Worm (Caenorhabditis elegans) whole organism, L4 larva: Measurements from ENCODE around the gene K08B5.1.

Experiments used
- D1046.2 ChIP-seq: fragments of 200-800 bp; sonication (Bioruptor generic); IDR thresholded peaks from 2 replicates; pipeline ENCODE4 v1.3.6; 2022; ENCODE audit warnings: missing genetic modification characterization, missing compliant biosample characterization
- T20F7.1 ChIP-seq: fragments of 200-800 bp; sonication (Bioruptor generic); optimal IDR thresholded peaks from 2 replicates; lab custom pipeline; 2018; ENCODE audit warnings: mild to moderate bottlenecking, missing genetic modification characterization, missing compliant biosample characterization
- T26A8.4 ChIP-seq: fragments of 200-800 bp; sonication (Bioruptor generic); IDR thresholded peaks from 2 replicates; pipeline ENCODE4 v1.3.6; 2022; ENCODE audit warnings: missing genetic modification characterization, missing compliant biosample characterization
- Y5F2A.4 ChIP-seq: fragments of 200-800 bp; sonication (Bioruptor generic); optimal IDR thresholded peaks from 2 replicates; lab custom pipeline; 2018; ENCODE audit warnings: mild to moderate bottlenecking, missing genetic modification characterization, missing compliant biosample characterization
- ZK546.5 ChIP-seq, 2 experiments: sonication (generic microtip); optimal IDR thresholded peaks; 2 replicates each; lab custom pipeline; 2017; ENCODE audit warnings: missing biosample characterization in 2 of 2, missing genetic modification characterization in 2 of 2
- aha-1 ChIP-seq: fragments of 150-350 bp; peaks from one replicate; lab custom pipeline; 2014; ENCODE audit warnings: missing biosample characterization, missing genetic modification characterization
- aly-2 ChIP-seq: sonication (generic microtip); optimal IDR thresholded peaks from 2 replicates; lab custom pipeline; 2018; ENCODE audit warnings: missing biosample characterization, missing genetic modification characterization
- arid-1 ChIP-seq: fragments of 200-800 bp; sonication (Bioruptor generic); conservative IDR thresholded peaks from 2 replicates; pipeline ENCODE4 v1.3.6; 2022; ENCODE audit warnings: missing genetic modification reagents, missing genetic modification characterization, missing compliant biosample characterization
- attf-4 ChIP-seq: sonication (generic microtip); optimal IDR thresholded peaks from 3 replicates; lab custom pipeline; 2017; ENCODE audit warnings: missing biosample characterization, missing genetic modification characterization
- ceh-28 ChIP-seq: fragments of 150-350 bp; optimal IDR thresholded peaks from 2 replicates; lab custom pipeline; 2014; ENCODE audit warnings: missing biosample characterization, missing genetic modification reagents, missing genetic modification characterization
- ceh-44 ChIP-seq: fragments of 200-800 bp; sonication (Bioruptor generic); IDR thresholded peaks from 2 replicates; pipeline ENCODE4 v1.3.6; 2022; ENCODE audit warnings: missing genetic modification reagents, missing genetic modification characterization, missing compliant biosample characterization
- cey-2 ChIP-seq: sonication (generic microtip); optimal IDR thresholded peaks from 3 replicates; lab custom pipeline; 2017; ENCODE audit warnings: missing genetic modification characterization, mild to moderate bottlenecking, missing compliant biosample characterization, antibody characterized with exemption, borderline replicate concordance; ENCODE audit not compliant: insufficient read depth
- ctbp-1 ChIP-seq: fragments of 200-800 bp; sonication (Bioruptor generic); IDR thresholded peaks from 2 replicates; pipeline ENCODE4 v1.3.6; 2022; ENCODE audit warnings: missing genetic modification reagents, missing genetic modification characterization, missing compliant biosample characterization
- duxl-1 ChIP-seq: sonication (generic microtip); optimal IDR thresholded peaks from 2 replicates; lab custom pipeline; 2016; ENCODE audit warnings: mild to moderate bottlenecking, missing genetic modification characterization, moderate library complexity, missing compliant biosample characterization; ENCODE audit not compliant: poor library complexity
- hlh-11 ChIP-seq: fragments of 200-800 bp; sonication (Bioruptor generic); optimal IDR thresholded peaks from 2 replicates; lab custom pipeline; 2018; ENCODE audit warnings: mild to moderate bottlenecking, missing genetic modification characterization, missing compliant biosample characterization
- hlh-30 ChIP-seq: sonication (generic microtip); optimal IDR thresholded peaks from 2 replicates; lab custom pipeline; 2017; ENCODE audit warnings: antibody characterized with exemption, mild to moderate bottlenecking, missing genetic modification characterization, missing compliant biosample characterization; ENCODE audit not compliant: insufficient read depth
- lin-1 ChIP-seq: fragments of 200-800 bp; sonication (Bioruptor generic); IDR thresholded peaks from 2 replicates; pipeline ENCODE4 v1.3.6; 2022; ENCODE audit warnings: missing genetic modification reagents, missing genetic modification characterization, missing compliant biosample characterization
- lin-15B ChIP-seq: fragments of 150-350 bp; sonication (generic microtip); optimal IDR thresholded peaks from 3 replicates; lab custom pipeline; 2014; ENCODE audit warnings: missing biosample characterization, missing genetic modification characterization
- lir-3 ChIP-seq: sonication (generic microtip); optimal IDR thresholded peaks from 2 replicates; lab custom pipeline; 2016; ENCODE audit warnings: mild to moderate bottlenecking, missing genetic modification characterization, missing compliant biosample characterization
- lsy-2 ChIP-seq, 2 experiments: fragments of 150-350 bp in 1 of 2; sonication (generic microtip) in 1 of 2; optimal IDR thresholded peaks; 2 replicates each; lab custom pipeline; 2014 to 2017; ENCODE audit warnings: missing biosample characterization in 2 of 2, missing genetic modification characterization in 2 of 2
- madf-9 ChIP-seq: fragments of 200-800 bp; sonication (Bioruptor generic); conservative IDR thresholded peaks from 2 replicates; pipeline ENCODE4 v1.3.6; 2022; ENCODE audit warnings: missing genetic modification reagents, missing genetic modification characterization, missing compliant biosample characterization
- mdl-1 ChIP-seq, 2 experiments: fragments of 150-350 bp in 1 of 2; sonication (generic microtip) in 1 of 2; optimal IDR thresholded peaks; 2 replicates each; lab custom pipeline; 2014 to 2017; ENCODE audit warnings: missing biosample characterization in 2 of 2, missing genetic modification characterization in 2 of 2
- mdt-29 ChIP-seq: fragments of 200-800 bp; sonication (Bioruptor generic); IDR thresholded peaks from 2 replicates; pipeline ENCODE4 v1.3.6; 2022; ENCODE audit warnings: missing genetic modification reagents, missing genetic modification characterization, missing compliant biosample characterization
- mxl-3 ChIP-seq: fragments of 200-800 bp; sonication (Bioruptor generic); optimal IDR thresholded peaks from 2 replicates; lab custom pipeline; 2018; ENCODE audit warnings: mild to moderate bottlenecking, missing genetic modification characterization, missing compliant biosample characterization
- nhr-28 ChIP-seq: fragments of 150-350 bp; optimal IDR thresholded peaks from 2 replicates; lab custom pipeline; 2014; ENCODE audit warnings: missing biosample characterization, missing genetic modification characterization
- nhr-41 ChIP-seq: fragments of 200-800 bp; sonication (Bioruptor generic); IDR thresholded peaks from 2 replicates; pipeline ENCODE4 v1.3.6; 2022; ENCODE audit warnings: missing genetic modification reagents, missing genetic modification characterization, missing compliant biosample characterization
- nhr-6 ChIP-seq: fragments of 150-350 bp; optimal IDR thresholded peaks from 2 replicates; lab custom pipeline; 2014; ENCODE audit warnings: missing biosample characterization, missing genetic modification characterization
- pha-4 ChIP-seq, 2 experiments: fragments of 150-350 bp in 1 of 2; fragments of 200-800 bp in 1 of 2; sonication (Bioruptor generic) in 1 of 2; IDR thresholded peaks in 1 of 2; optimal IDR thresholded peaks in 1 of 2; 2 replicates each; pipeline versions ENCODE4 v1.3.6 to Lab custom; 2014 to 2022; ENCODE audit warnings: missing genetic modification characterization in 2 of 2, missing genetic modification reagents in 2 of 2, missing biosample characterization in 1 of 2, missing compliant biosample characterization in 1 of 2
- php-3 ChIP-seq: fragments of 200-800 bp; sonication (Bioruptor generic); IDR thresholded peaks from 2 replicates; pipeline ENCODE4 v1.3.6; 2022; ENCODE audit warnings: missing genetic modification reagents, missing genetic modification characterization, missing compliant biosample characterization
- pqm-1 ChIP-seq: sonication (generic microtip); optimal IDR thresholded peaks from 2 replicates; lab custom pipeline; 2017; ENCODE audit warnings: missing biosample characterization, missing genetic modification characterization
- saeg-2 ChIP-seq: fragments of 200-800 bp; sonication (Bioruptor generic); IDR thresholded peaks from 2 replicates; pipeline ENCODE4 v1.3.6; 2022; ENCODE audit warnings: missing genetic modification reagents, missing genetic modification characterization, missing compliant biosample characterization
- sdz-12 ChIP-seq: fragments of 200-800 bp; sonication (Bioruptor generic); optimal IDR thresholded peaks from 2 replicates; lab custom pipeline; 2018; ENCODE audit warnings: mild to moderate bottlenecking, missing genetic modification characterization, missing compliant biosample characterization
- snpc-1.2 ChIP-seq: fragments of 200-800 bp; sonication (Bioruptor generic); IDR thresholded peaks from 2 replicates; pipeline ENCODE4 v1.3.6; 2022; ENCODE audit warnings: missing genetic modification reagents, missing genetic modification characterization, missing compliant biosample characterization
- snpc-4 ChIP-seq: fragments of 150-350 bp; optimal IDR thresholded peaks from 2 replicates; lab custom pipeline; 2014; ENCODE audit warnings: missing biosample characterization, missing genetic modification characterization
- zfp-2 ChIP-seq: sonication (generic microtip); optimal IDR thresholded peaks from 2 replicates; lab custom pipeline; 2016; ENCODE audit warnings: mild to moderate bottlenecking, missing genetic modification characterization, missing compliant biosample characterization
- zip-11 ChIP-seq: fragments of 200-800 bp; sonication (Bioruptor generic); IDR thresholded peaks from 2 replicates; pipeline ENCODE4 v1.3.6; 2022; ENCODE audit warnings: missing genetic modification characterization, missing compliant biosample characterization
- ztf-7 ChIP-seq: fragments of 150-350 bp; optimal IDR thresholded peaks from 2 replicates; lab custom pipeline; 2014; ENCODE audit warnings: missing biosample characterization, missing genetic modification characterization

The K08B5.1 gene

ce11 chrX:16558776-16559175, 542 bp downstream of the K08B5.1 start (continued):
- TF ChIP-seq snpc-4 (tag; lab: Kevin White, UChicago) (no peak), nhr-41 (no peak), ztf-7 (tag; lab: Kevin White, UChicago) (peak; percentile 41), arid-1 (GFP tag; lab: Robert Waterston, UW) (no peak), sdz-12 (no peak), lir-3 (tag; lab: Kevin White, UChicago) (no peak), T20F7.1 (GFP tag; lab: Kevin White, UChicago) (peak; percentile 42), D1046.2 (GFP tag; lab: Robert Waterston, UW) (no peak), duxl-1 (tag; lab: Kevin White, UChicago) (peak; percentile 52), lin-15B (tag; lab: Kevin White, UChicago) (no peak), nhr-6 (tag; lab: Kevin White, UChicago) (no peak), madf-9 (0 out of 2 replicates have a peak, but pooled peaks have one; percentile 24), pha-4 (GFP tag; IDR thresholded peaks at IDR 0.05; lab: Robert Waterston, UW) (peak; percentile 48; the same call in 1 of the 2 replicates), pha-4 (tag; optimal IDR thresholded peaks at IDR 0.05; lab: Kevin White, UChicago) (no peak), attf-4 (tag; lab: Kevin White, UChicago) (no peak), hlh-30 (tag; lab: Kevin White, UChicago) (peak; percentile 34), lsy-2 (tag; optimal IDR thresholded peaks at IDR 0.05; lab: Kevin White, UChicago) (peak in 1 of 2 experiments; percentile 52)
- TF ChIP-seq, all 104 proteins: peak for 26

ce11 chrX:16559387-16559786, 1.2 kb downstream of the K08B5.1 start:
- TF ChIP-seq hlh-11 (tag; lab: Kevin White, UChicago) (peak; percentile 5), snpc-4 (tag; lab: Kevin White, UChicago) (no peak), pqm-1 (tag; lab: Kevin White, UChicago) (no peak), ceh-28 (tag; lab: Kevin White, UChicago) (no peak), ceh-44 (GFP tag; lab: Robert Waterston, UW) (no peak), lin-1 (GFP tag; lab: Robert Waterston, UW) (no peak), zfp-2 (no peak), nhr-28 (tag; lab: Kevin White, UChicago) (peak; percentile 41), pha-4 (GFP tag; IDR thresholded peaks at IDR 0.05; lab: Robert Waterston, UW) (no peak), pha-4 (tag; optimal IDR thresholded peaks at IDR 0.05; lab: Kevin White, UChicago) (no peak), php-3 (no peak), snpc-1.2 (GFP tag; lab: Robert Waterston, UW) (no peak), madf-9 (no peak), T26A8.4 (GFP tag; lab: Robert Waterston, UW) (no peak), mxl-3 (GFP tag; lab: Kevin White, UChicago) (peak; percentile 13), arid-1 (GFP tag; lab: Robert Waterston, UW) (no peak), mdl-1 (tag; optimal IDR thresholded peaks at IDR 0.05; lab: Kevin White, UChicago) (peak in 1 of 2 experiments; percentile 52), mdt-29 (GFP tag; lab: Robert Waterston, UW) (no peak), ztf-7 (tag; lab: Kevin White, UChicago) (no peak), aha-1 (tag; lab: Kevin White, UChicago) (peak; percentile 69), nhr-41 (no peak), ctbp-1 (no peak), cey-2 (no peak)
- TF ChIP-seq, all 104 proteins: peak for 5

ce11 chrX:16560895-16561294, 2.7 kb downstream of the K08B5.1 start:
- TF ChIP-seq ZK546.5 (tag; optimal IDR thresholded peaks at IDR 0.05; lab: Kevin White, UChicago) = no peak
- peak; percentile 15 for TF ChIP-seq mxl-3 (GFP tag; lab: Kevin White, UChicago)
- no peak for TF ChIP-seq aly-2 (tag; lab: Kevin White, UChicago)
- peak; percentile 34 for TF ChIP-seq hlh-11 (tag; lab: Kevin White, UChicago)
- TF ChIP-seq saeg-2 (GFP tag; lab: Robert Waterston, UW) = no peak
- TF ChIP-seq zip-11 (GFP tag; lab: Robert Waterston, UW) = no peak
- TF ChIP-seq nhr-28 (tag; lab: Kevin White, UChicago) = peak; percentile 30
- TF ChIP-seq hlh-30 (tag; lab: Kevin White, UChicago) = peak; percentile 25
- no peak for TF ChIP-seq Y5F2A.4
- TF ChIP-seq mdl-1 (tag; optimal IDR thresholded peaks at IDR 0.05; lab: Kevin White, UChicago) = peak in 1 of 2 experiments; percentile 38
- TF ChIP-seq, all 104 proteins: peak for 5
